Fruit fly (Drosophila melanogaster): ENCODE data around the gene Fur1.
A peak's percentile ranks its signal among the peaks of the same experiment; 100 is the strongest.

The Fur1 gene

DNA sequence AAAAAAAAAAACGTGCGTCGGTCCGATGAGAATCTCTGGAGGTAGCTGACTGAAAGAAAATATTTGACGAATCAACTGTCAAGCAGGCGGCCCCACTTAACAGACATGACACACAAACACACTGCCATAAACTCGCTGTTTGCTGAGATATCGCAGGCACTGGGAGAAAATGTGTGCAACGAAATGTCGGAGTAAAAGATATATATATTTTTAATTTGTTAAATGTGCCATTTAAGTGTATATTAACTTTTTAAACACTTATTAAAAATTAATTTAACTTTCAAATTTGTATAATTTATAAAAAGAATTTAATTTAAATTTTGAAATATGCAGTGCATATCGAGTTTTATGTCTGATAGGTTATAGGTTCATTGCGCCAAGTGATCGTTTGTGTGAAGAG, 16.3 kb upstream of the Fur1 start (continued):
- TF ChIP-seq CG14860 (GFP tag; IDR thresholded peaks at IDR 0.05; ENCODE audit: partially characterized antibody) (no peak), Nf-YC (tag; optimal IDR thresholded peaks at IDR 0.05) (peak; percentile 39), CG2129 (GFP tag; IDR thresholded peaks at IDR 0.05; ENCODE audit: partially characterized antibody) (no peak), z (GFP tag; IDR thresholded peaks at IDR 0.05) (0 out of 3 replicates have a peak, but pooled peaks have one; percentile 40), sna (GFP tag; IDR thresholded peaks at IDR 0.05; ENCODE audit: partially characterized antibody) (no peak), crc (GFP tag; optimal IDR thresholded peaks at IDR 0.05) (no peak), Deaf1 (tag; optimal IDR thresholded peaks at IDR 0.05) (no peak), CG7745 (tag; optimal IDR thresholded peaks at IDR 0.05) (no peak), nerfin-1 (tag; optimal IDR thresholded peaks at IDR 0.05) (peak; percentile 3), B-H1 (GFP tag; IDR thresholded peaks at IDR 0.05) (no peak), CG4282 (GFP tag; optimal IDR thresholded peaks at IDR 0.05) (no peak), grn (GFP tag; optimal IDR thresholded peaks at IDR 0.05) (no peak), pb (GFP tag; optimal IDR thresholded peaks at IDR 0.05) (no peak), pho (GFP tag; optimal IDR thresholded peaks at IDR 0.05) (no peak), CG18262 (tag; optimal IDR thresholded peaks at IDR 0.05) (peak; percentile 78), scrt (GFP tag; optimal IDR thresholded peaks at IDR 0.05) (peak; percentile 35), lbe (GFP tag; optimal IDR thresholded peaks at IDR 0.05) (peak; percentile 39), cwo (GFP tag; optimal IDR thresholded peaks at IDR 0.05) (peak; percentile 42), CG7372 (GFP tag; IDR thresholded peaks at IDR 0.05) (0 out of 2 replicates have a peak, but pooled peaks have one; percentile 9), HLHmδ (GFP tag; optimal IDR thresholded peaks at IDR 0.05) (no peak), CG33213 (GFP tag; optimal IDR thresholded peaks at IDR 0.05) (no peak), CG6689 (GFP tag; IDR thresholded peaks at IDR 0.05) (peak; percentile 62), CG16863 (GFP tag; optimal IDR thresholded peaks at IDR 0.05) (no peak), Myb (GFP tag; optimal IDR thresholded peaks at IDR 0.05) (no peak), wek (GFP tag; optimal IDR thresholded peaks at IDR 0.05) (peak; percentile 6), CG14667 (GFP tag; IDR thresholded peaks at IDR 0.05) (no peak), fu2 (GFP tag; optimal IDR thresholded peaks at IDR 0.05) (no peak), CG4404 (GFP tag; IDR thresholded peaks at IDR 0.05) (no peak), Scr (GFP tag; IDR thresholded peaks at IDR 0.05; ENCODE audit: partially characterized antibody) (no peak), croc (GFP tag; conservative IDR thresholded peaks at IDR 0.05) (peak; percentile 38; the same call in 1 of the 3 replicates), fd64A (GFP tag; optimal IDR thresholded peaks at IDR 0.05) (peak; percentile 47), CG8281 (tag; optimal IDR thresholded peaks at IDR 0.05) (peak; percentile 6), Ptx1 (GFP tag; IDR thresholded peaks at IDR 0.05) (peak; percentile 57; the same call in 1 of the 2 replicates), CG18599 (GFP tag; optimal IDR thresholded peaks at IDR 0.05) (peak; percentile 79), CG4360 (GFP tag; IDR thresholded peaks at IDR 0.05) (no peak), CG5245 (GFP tag; optimal IDR thresholded peaks at IDR 0.05) (peak; percentile 63), CG15514 (GFP tag; optimal IDR thresholded peaks at IDR 0.05) (peak; percentile 57), kah (GFP tag; optimal IDR thresholded peaks at IDR 0.05) (peak; percentile 19), CG32532 (GFP tag; IDR thresholded peaks at IDR 0.05) (peak; percentile 73; the same call in 1 of the 2 replicates), chif (GFP tag; optimal IDR thresholded peaks at IDR 0.05) (no peak), CG10209 (GFP tag; optimal IDR thresholded peaks at IDR 0.05) (no peak), CG10654 (GFP tag; optimal IDR thresholded peaks at IDR 0.05) (peak; percentile 39), ase (GFP tag; IDR thresholded peaks at IDR 0.05) (peak; percentile 54; the same call in 1 of the 3 replicates), YL-1 (GFP tag; optimal IDR thresholded peaks at IDR 0.05) (no peak), CG2678 (tag; optimal IDR thresholded peaks at IDR 0.05) (peak; percentile 62), Sry-δ (GFP tag; optimal IDR thresholded peaks at IDR 0.05) (no peak), CG15269 (tag; optimal IDR thresholded peaks at IDR 0.05) (no peak), CG13287 (GFP tag; IDR thresholded peaks at IDR 0.05; ENCODE audit: partially characterized antibody) (no peak), CG2120 (GFP tag; optimal IDR thresholded peaks at IDR 0.05) (no peak), nom (GFP tag; optimal IDR thresholded peaks at IDR 0.05) (peak; percentile 32)
